Fruit fly (Drosophila melanogaster): Measurements from ENCODE around the gene salt.

salt gene

DNA sequence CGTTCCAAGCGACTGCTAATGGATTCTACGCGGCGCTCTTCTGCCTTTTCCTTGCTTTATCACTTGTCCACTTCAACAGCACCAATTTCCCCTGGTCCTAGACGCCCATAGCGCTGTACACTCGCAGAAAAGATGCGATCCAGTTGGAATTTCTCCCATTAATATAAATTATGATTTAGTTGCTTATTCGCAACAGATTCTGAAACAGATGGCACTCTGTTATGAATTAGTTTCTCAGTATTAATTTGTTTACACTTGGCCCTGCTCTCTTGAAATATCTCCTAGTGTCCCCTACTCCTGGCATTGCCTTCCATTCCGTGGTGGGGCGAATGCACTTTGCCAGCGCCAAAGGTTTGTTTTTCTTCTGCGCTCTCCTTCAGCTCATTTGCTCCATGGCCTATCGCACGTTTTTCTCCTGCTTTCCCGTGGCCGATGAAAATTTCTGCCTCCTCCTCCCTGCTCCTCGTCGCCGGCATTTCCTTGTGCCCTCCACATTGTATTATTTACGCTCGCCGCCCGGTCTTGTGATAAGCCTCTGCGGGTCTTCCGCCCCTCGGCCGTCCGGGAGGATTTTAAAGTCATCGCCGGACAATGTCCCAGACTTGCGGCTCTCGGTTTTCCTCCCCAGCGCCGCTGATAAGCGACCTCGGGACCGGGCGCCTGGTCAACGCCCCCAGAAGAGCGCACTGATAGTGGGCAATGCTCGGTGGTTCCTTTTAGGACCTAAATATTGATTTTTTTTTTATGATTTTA is 48.2 kb downstream of the salt start (continued):
- TF ChIP-seq Dip3 (GFP tag; optimal IDR thresholded peaks at IDR 0.05) (no peak), scrt (GFP tag; optimal IDR thresholded peaks at IDR 0.05) (no peak), trem (tag; optimal IDR thresholded peaks at IDR 0.05) (peak; percentile 35), sob (GFP tag; IDR thresholded peaks at IDR 0.05) (no peak), bab2 (GFP tag; optimal IDR thresholded peaks at IDR 0.05) (no peak), CG15696 (tag; optimal IDR thresholded peaks at IDR 0.05) (peak; percentile 59), wdn (GFP tag; IDR thresholded peaks at IDR 0.05) (no peak), CG18476 (GFP tag; optimal IDR thresholded peaks at IDR 0.05) (no peak), crol (GFP tag; IDR thresholded peaks at IDR 0.05) (peak; percentile 49), CG4424 (GFP tag; optimal IDR thresholded peaks at IDR 0.05) (peak; percentile 19), pho (GFP tag; optimal IDR thresholded peaks at IDR 0.05) (no peak), CG11093 (GFP tag; IDR thresholded peaks at IDR 0.05) (0 out of 3 replicates have a peak, but pooled peaks have one; percentile 38), CG14710 (tag; optimal IDR thresholded peaks at IDR 0.05) (peak; percentile 49), Ptx1 (GFP tag; IDR thresholded peaks at IDR 0.05) (peak; percentile 45; the same call in 1 of the 2 replicates), toy (GFP tag; IDR thresholded peaks at IDR 0.05) (no peak), nerfin-1 (tag; optimal IDR thresholded peaks at IDR 0.05) (no peak), CG32532 (GFP tag; IDR thresholded peaks at IDR 0.05) (no peak), CG42726 (GFP tag; IDR thresholded peaks at IDR 0.05; ENCODE audit: partially characterized antibody) (no peak), H15 (GFP tag; IDR thresholded peaks at IDR 0.05) (peak; percentile 35; the same call in 1 of the 3 replicates), Bgb (GFP tag; IDR thresholded peaks at IDR 0.05; ENCODE audit: partially characterized antibody) (no peak), Med (GFP tag) (peak; percentile 62), dysf (GFP tag; IDR thresholded peaks at IDR 0.05) (no peak), cato (GFP tag; optimal IDR thresholded peaks at IDR 0.05; ENCODE audit: borderline replicate concordance) (no peak), usp (GFP tag; optimal IDR thresholded peaks at IDR 0.05) (no peak), Adf1 (GFP tag; IDR thresholded peaks at IDR 0.05) (no peak), lov (optimal IDR thresholded peaks at IDR 0.05) (no peak), lov (GFP tag; IDR thresholded peaks at IDR 0.05) (peak; percentile 80), lola (GFP tag; optimal IDR thresholded peaks at IDR 0.05) (peak in 1 of 3 experiments; percentile 17), CG2678 (tag; optimal IDR thresholded peaks at IDR 0.05) (no peak), CG1832 (GFP tag; optimal IDR thresholded peaks at IDR 0.05) (no peak), CG4820 (GFP tag; optimal IDR thresholded peaks at IDR 0.05) (peak; percentile 24), H2.0 (GFP tag; IDR thresholded peaks at IDR 0.05) (no peak), HmgZ (tag; optimal IDR thresholded peaks at IDR 0.05) (no peak), stwl (tag; optimal IDR thresholded peaks at IDR 0.05) (peak; percentile 9), CG3407 (GFP tag; optimal IDR thresholded peaks at IDR 0.05) (no peak), CG8089 (GFP tag; optimal IDR thresholded peaks at IDR 0.05) (no peak), CG4404 (GFP tag; IDR thresholded peaks at IDR 0.05) (peak; percentile 52; the same call in 1 of the 2 replicates), CG11695 (GFP tag; IDR thresholded peaks at IDR 0.05) (0 out of 3 replicates have a peak, but pooled peaks have one; percentile 24), grn (GFP tag; optimal IDR thresholded peaks at IDR 0.05) (no peak), bigmax (GFP tag; optimal IDR thresholded peaks at IDR 0.05) (no peak), ind (GFP tag; optimal IDR thresholded peaks at IDR 0.05) (no peak), CG34422 (GFP tag; IDR thresholded peaks at IDR 0.05) (0 out of 3 replicates have a peak, but pooled peaks have one; percentile 27), Gsc (GFP tag; IDR thresholded peaks at IDR 0.05) (peak; percentile 49; the same call in 1 of the 2 replicates), CG16779 (GFP tag; IDR thresholded peaks at IDR 0.05) (no peak), wek (GFP tag; optimal IDR thresholded peaks at IDR 0.05) (no peak), ttk (GFP tag; IDR thresholded peaks at IDR 0.05) (no peak), zfh1 (GFP tag; IDR thresholded peaks at IDR 0.05) (peak; percentile 75), CG9876 (GFP tag; optimal IDR thresholded peaks at IDR 0.05) (no peak), pros (GFP tag; optimal IDR thresholded peaks at IDR 0.05) (no peak), ap (GFP tag; IDR thresholded peaks at IDR 0.05) (no peak)

Data from whole organism, embryonic.